Worm (Caenorhabditis elegans): ENCODE results near the gene F56A8.9.

DNA sequence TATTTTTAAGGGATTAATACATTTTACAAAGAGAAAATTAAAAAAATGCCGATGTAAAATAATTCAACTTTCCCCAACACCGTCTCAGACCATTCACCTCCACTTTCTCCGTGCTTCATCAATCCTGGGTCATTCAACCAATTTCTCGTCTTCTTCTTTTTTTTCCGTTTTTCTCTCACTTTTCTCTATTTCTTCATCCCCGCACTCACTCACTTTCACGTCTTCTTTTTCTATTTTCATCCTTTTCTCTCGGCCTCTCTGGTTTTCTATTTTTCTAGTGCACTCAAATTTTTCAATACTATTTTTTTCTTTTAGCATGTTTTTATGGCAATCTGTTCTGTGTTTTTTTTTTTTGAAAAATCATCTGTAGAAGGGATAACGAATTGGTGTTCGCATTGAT, 38.8 kb upstream of the F56A8.9 start:
- TF ChIP-seq unc-39 (tag; optimal IDR thresholded peaks at IDR 0.05) = no peak
- no peak for TF ChIP-seq sem-2 (GFP tag; optimal IDR thresholded peaks at IDR 0.05)
- TF ChIP-seq nhr-28 (tag; optimal IDR thresholded peaks at IDR 0.05) = no peak
- TF ChIP-seq lin-32 (GFP tag; optimal IDR thresholded peaks at IDR 0.05) = no peak
- TF ChIP-seq blmp-1 (tag; optimal IDR thresholded peaks at IDR 0.05) = peak; percentile 23
- no peak for TF ChIP-seq unc-120 (tag; optimal IDR thresholded peaks at IDR 0.05; ENCODE audit: poor library complexity, severe bottlenecking)
- TF ChIP-seq pha-4 (tag; optimal IDR thresholded peaks at IDR 0.05) = no peak
- no peak for TF ChIP-seq snpc-4 (tag; optimal IDR thresholded peaks at IDR 0.05)
- no peak for TF ChIP-seq ztf-11 (tag; optimal IDR thresholded peaks at IDR 0.05)
- TF ChIP-seq lin-13 (tag; optimal IDR thresholded peaks at IDR 0.05) = no peak

All from whole organism, mixed stage, embryonic.